Worm (Caenorhabditis elegans): ENCODE results near the gene set-19.

DNA sequence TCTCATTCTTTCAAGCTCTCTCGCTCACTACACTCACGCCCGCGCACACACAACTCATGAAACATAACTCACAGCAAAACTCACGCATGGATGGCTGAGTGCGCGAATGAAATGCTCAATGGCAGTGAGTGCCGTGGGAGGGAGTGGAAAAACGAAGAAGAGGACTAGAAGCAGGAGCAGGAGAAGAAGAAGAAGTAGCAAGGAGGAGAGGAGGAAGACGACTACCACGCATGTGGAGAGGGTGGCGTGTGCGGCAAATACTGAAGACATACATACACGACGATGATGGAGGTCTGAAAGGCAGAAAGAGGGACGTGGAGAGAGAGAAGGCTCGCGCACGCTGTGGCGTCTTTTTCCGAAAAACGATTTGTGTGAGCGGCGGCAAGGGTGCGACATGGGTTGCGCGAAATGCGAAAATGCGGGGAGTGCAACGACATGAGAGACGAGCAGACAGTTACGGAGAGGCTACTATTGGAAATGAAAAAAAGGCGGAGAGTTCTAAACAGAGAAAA is 49.0 kb upstream of the set-19 start:
- TF ChIP-seq nhr-11 (tag; optimal IDR thresholded peaks at IDR 0.05) (no peak), fos-1 (tag; optimal IDR thresholded peaks at IDR 0.05) (peak; percentile 20), nhr-237 (tag; optimal IDR thresholded peaks at IDR 0.05) (no peak), lin-39 (tag; optimal IDR thresholded peaks at IDR 0.05) (no peak), ZK546.5 (tag; optimal IDR thresholded peaks at IDR 0.05) (no peak), nhr-10 (tag; optimal IDR thresholded peaks at IDR 0.05) (no peak), lin-13 (GFP tag; optimal IDR thresholded peaks at IDR 0.05) (peak; percentile 25), gmeb-1 (tag; optimal IDR thresholded peaks at IDR 0.05) (no peak), ztf-1 (GFP tag; conservative IDR thresholded peaks at IDR 0.05) (no peak), elt-1 (tag; optimal IDR thresholded peaks at IDR 0.05) (no peak), ama-1 (optimal IDR thresholded peaks at IDR 0.05) (no peak), R02D3.7 (tag; optimal IDR thresholded peaks at IDR 0.05) (no peak), nhr-12 (tag; optimal IDR thresholded peaks at IDR 0.05) (no peak), aly-2 (tag; optimal IDR thresholded peaks at IDR 0.05) (no peak)

Data from whole organism, L2 larva.